Fruit fly (Drosophila melanogaster) whole organism, embryonic: ENCODE results near the gene CG14830.

Source experiments
- Adf1 ChIP-seq: fragments of 200-800 bp; sonication (Bioruptor generic); IDR thresholded peaks from 2 replicates; pipeline ENCODE4 v1.3.6; 2022; ENCODE audit warnings: missing biosample characterization, missing genetic modification characterization
- Blimp-1 ChIP-seq: fragments of 200-800 bp; sonication (Bioruptor generic); optimal IDR thresholded peaks from 3 replicates; lab custom pipeline; 2018; ENCODE audit warnings: missing biosample characterization, missing genetic modification characterization, mild to moderate bottlenecking, moderate library complexity, missing genetic modification reagents
- CG10321 ChIP-seq: fragments of 200-800 bp; sonication (Bioruptor generic); IDR thresholded peaks from 2 replicates; pipeline ENCODE4 v1.3.6; 2022; ENCODE audit warnings: missing biosample characterization, missing genetic modification characterization
- CG10462 ChIP-seq: fragments of 200-800 bp; sonication (Bioruptor generic); optimal IDR thresholded peaks from 2 replicates; lab custom pipeline; 2016; ENCODE audit warnings: missing biosample characterization, missing genetic modification characterization
- CG13123 ChIP-seq: fragments of 200-800 bp; sonication (Bioruptor generic); optimal IDR thresholded peaks from 2 replicates; lab custom pipeline; 2016; ENCODE audit warnings: missing biosample characterization, missing genetic modification characterization
- CG1603 ChIP-seq: fragments of 200-800 bp; sonication (Bioruptor generic); optimal IDR thresholded peaks from 2 replicates; lab custom pipeline; 2019; ENCODE audit warnings: missing biosample characterization, mild to moderate bottlenecking, missing genetic modification characterization, moderate library complexity
- CG16779 ChIP-seq: fragments of 200-800 bp; sonication (Bioruptor generic); IDR thresholded peaks from 2 replicates; pipeline ENCODE4 v1.3.6; 2022; ENCODE audit warnings: missing biosample characterization, missing genetic modification characterization
- CG17359 ChIP-seq: fragments of 200-800 bp; sonication (Bioruptor generic); optimal IDR thresholded peaks from 3 replicates; lab custom pipeline; 2018; ENCODE audit warnings: missing biosample characterization, mild to moderate bottlenecking, missing genetic modification characterization, moderate library complexity
- CG34422 ChIP-seq: fragments of 200-800 bp; sonication (Bioruptor generic); IDR thresholded peaks from 3 replicates; pipeline ENCODE4 v1.3.6; 2022; ENCODE audit warnings: missing biosample characterization, missing genetic modification characterization
- CG5180 ChIP-seq: fragments of 200-800 bp; sonication (Bioruptor generic); optimal IDR thresholded peaks from 3 replicates; lab custom pipeline; 2017; ENCODE audit warnings: missing biosample characterization, missing genetic modification characterization, mild to moderate bottlenecking, moderate library complexity, missing genetic modification reagents
- CG6683 ChIP-seq: fragments of 200-800 bp; sonication (Bioruptor generic); optimal IDR thresholded peaks from 2 replicates; lab custom pipeline; 2017; ENCODE audit warnings: missing biosample characterization, mild to moderate bottlenecking, missing genetic modification characterization, missing genetic modification reagents
- CG9817 ChIP-seq: fragments of 200-800 bp; sonication (Bioruptor generic); optimal IDR thresholded peaks from 2 replicates; lab custom pipeline; 2018; ENCODE audit warnings: missing biosample characterization, mild to moderate bottlenecking, missing genetic modification characterization, moderate library complexity
- Dip3 ChIP-seq: fragments of 200-800 bp; sonication (Bioruptor generic); optimal IDR thresholded peaks from 3 replicates; lab custom pipeline; 2016; ENCODE audit warnings: missing biosample characterization, missing genetic modification characterization
- Doc3 ChIP-seq: fragments of 200-800 bp; sonication (Bioruptor generic); IDR thresholded peaks from 3 replicates; pipeline ENCODE4 v1.3.6; 2022; ENCODE audit warnings: missing biosample characterization, missing genetic modification characterization; ENCODE audit not compliant: partially characterized antibody
- Drgx ChIP-seq: fragments of 200-800 bp; sonication (Bioruptor generic); IDR thresholded peaks from 2 replicates; pipeline ENCODE4 v1.3.6; 2022; ENCODE audit warnings: missing biosample characterization, missing genetic modification characterization
- HLH3B ChIP-seq: fragments of 200-800 bp; sonication (Bioruptor generic); IDR thresholded peaks from 2 replicates; pipeline ENCODE4 v1.3.6; 2022; ENCODE audit warnings: missing biosample characterization, missing genetic modification characterization
- HLH4C ChIP-seq: fragments of 200-800 bp; sonication (Bioruptor generic); IDR thresholded peaks from 3 replicates; pipeline ENCODE4 v1.3.6; 2022; ENCODE audit warnings: missing biosample characterization, missing genetic modification characterization; ENCODE audit not compliant: partially characterized antibody
- Jarid2 ChIP-seq: fragments of 200-800 bp; sonication (Bioruptor generic); optimal IDR thresholded peaks from 3 replicates; lab custom pipeline; 2017; ENCODE audit warnings: mild to moderate bottlenecking, missing biosample characterization, missing genetic modification reagents, missing genetic modification characterization
- Neu2 ChIP-seq: fragments of 200-800 bp; sonication (Bioruptor generic); optimal IDR thresholded peaks from 3 replicates; lab custom pipeline; 2016; ENCODE audit warnings: missing biosample characterization, missing genetic modification characterization, borderline replicate concordance
- Oaz ChIP-seq: fragments of 200-800 bp; sonication (Bioruptor generic); IDR thresholded peaks from 2 replicates; pipeline ENCODE4 v1.3.6; 2022; ENCODE audit warnings: missing biosample characterization, missing genetic modification characterization
- Sox100B ChIP-seq: fragments of 200-800 bp; sonication (Bioruptor generic); optimal IDR thresholded peaks from 3 replicates; lab custom pipeline; 2018; ENCODE audit warnings: missing biosample characterization, mild to moderate bottlenecking, missing genetic modification characterization
- Trl ChIP-seq, 3 experiments: fragments of >200 bp in 2 of 3; fragments of 200-800 bp in 1 of 3; sonication (Bioruptor generic) in 1 of 3; optimal IDR thresholded peaks; 2 replicates in 1 of 3; 3 replicates in 2 of 3; lab custom pipeline; 2016 to 2017; ENCODE audit warnings: missing biosample characterization in 1 of 3, missing genetic modification characterization in 1 of 3
- abd-A ChIP-seq: fragments of 200-800 bp; sonication (Bioruptor generic); optimal IDR thresholded peaks from 3 replicates; lab custom pipeline; 2019; ENCODE audit warnings: missing biosample characterization, mild to moderate bottlenecking, missing genetic modification characterization, moderate library complexity
- cg ChIP-seq: fragments of 200-800 bp; sonication (Bioruptor generic); optimal IDR thresholded peaks from 3 replicates; lab custom pipeline; 2019; ENCODE audit warnings: missing biosample characterization, mild to moderate bottlenecking, missing genetic modification characterization, moderate library complexity
- chif ChIP-seq, 2 experiments: fragments of 200-800 bp; sonication (Bioruptor generic); optimal IDR thresholded peaks; 3 replicates each; lab custom pipeline; 2016; ENCODE audit warnings: missing biosample characterization in 2 of 2, missing genetic modification characterization in 2 of 2
- chinmo ChIP-seq: fragments of 200-800 bp; sonication (Bioruptor generic); IDR thresholded peaks from 4 replicates; pipeline ENCODE4 v1.3.6; 2022; ENCODE audit warnings: missing biosample characterization, missing genetic modification characterization; ENCODE audit not compliant: partially characterized antibody
- chm ChIP-seq: fragments of 200-800 bp; sonication (Bioruptor generic); IDR thresholded peaks from 2 replicates; pipeline ENCODE4 v1.3.6; 2022; ENCODE audit warnings: missing biosample characterization, missing genetic modification characterization
- ci ChIP-seq: fragments of 200-800 bp; sonication (Bioruptor generic); IDR thresholded peaks from 3 replicates; pipeline ENCODE4 v1.3.6; 2022; ENCODE audit warnings: missing biosample characterization, missing genetic modification characterization
- dmrt99B ChIP-seq: fragments of 200-800 bp; sonication (Bioruptor generic); optimal IDR thresholded peaks from 2 replicates; lab custom pipeline; 2018; ENCODE audit warnings: missing biosample characterization, mild to moderate bottlenecking, missing genetic modification characterization, moderate library complexity
- dysf ChIP-seq: fragments of 200-800 bp; sonication (Bioruptor generic); IDR thresholded peaks from 3 replicates; pipeline ENCODE4 v1.3.6; 2022; ENCODE audit warnings: missing biosample characterization, missing genetic modification characterization
- emc ChIP-seq: fragments of 200-800 bp; sonication (Bioruptor generic); optimal IDR thresholded peaks from 2 replicates; lab custom pipeline; 2016; ENCODE audit warnings: missing biosample characterization, missing genetic modification characterization
- eve ChIP-seq, 2 experiments: fragments of >200 bp; optimal IDR thresholded peaks; 2 replicates each; lab custom pipeline; 2017; ENCODE audit warnings: missing biosample characterization in 2 of 2, missing genetic modification characterization in 2 of 2
- gce ChIP-seq: fragments of 200-800 bp; sonication (Bioruptor generic); IDR thresholded peaks from 3 replicates; pipeline ENCODE4 v1.3.6; 2022; ENCODE audit warnings: missing biosample characterization, missing genetic modification characterization
- ham ChIP-seq: fragments of 200-800 bp; sonication (Bioruptor generic); IDR thresholded peaks from 2 replicates; pipeline ENCODE4 v1.3.6; 2022; ENCODE audit warnings: missing biosample characterization, missing genetic modification characterization
- nerfin-1 ChIP-seq: fragments of 200-800 bp; sonication (Bioruptor generic); optimal IDR thresholded peaks from 3 replicates; lab custom pipeline; 2019; ENCODE audit warnings: missing biosample characterization, mild to moderate bottlenecking, missing genetic modification characterization, moderate library complexity
- nom ChIP-seq: fragments of 200-800 bp; sonication (Bioruptor generic); optimal IDR thresholded peaks from 2 replicates; lab custom pipeline; 2017; ENCODE audit warnings: missing biosample characterization, missing genetic modification characterization, mild to moderate bottlenecking, moderate library complexity, missing genetic modification reagents
- otp ChIP-seq: fragments of 200-800 bp; sonication (Bioruptor generic); IDR thresholded peaks from 3 replicates; pipeline ENCODE4, ENCODE4 v1.3.6; 2022; ENCODE audit warnings: missing biosample characterization, missing genetic modification characterization
- pnt ChIP-seq: fragments of 200-800 bp; sonication (Bioruptor generic); optimal IDR thresholded peaks from 3 replicates; lab custom pipeline; 2016; ENCODE audit warnings: missing biosample characterization, missing genetic modification characterization
- scrt ChIP-seq: fragments of 200-800 bp; sonication (Bioruptor generic); optimal IDR thresholded peaks from 2 replicates; lab custom pipeline; 2018; ENCODE audit warnings: missing biosample characterization, mild to moderate bottlenecking, missing genetic modification characterization, moderate library complexity
- sens ChIP-seq: fragments of 200-800 bp; sonication (Bioruptor generic); peaks from one replicate; lab custom pipeline; 2016; ENCODE audit warnings: missing biosample characterization, missing genetic modification characterization
- sqz ChIP-seq: fragments of 200-800 bp; sonication (Bioruptor generic); optimal IDR thresholded peaks from 3 replicates; lab custom pipeline; 2018; ENCODE audit warnings: missing biosample characterization, mild to moderate bottlenecking, missing genetic modification characterization
- tio ChIP-seq: fragments of 200-800 bp; sonication (Bioruptor generic); optimal IDR thresholded peaks from 2 replicates; lab custom pipeline; 2017; ENCODE audit warnings: missing biosample characterization, missing genetic modification characterization, inconsistent platforms
- ttk ChIP-seq: fragments of 200-800 bp; sonication (Bioruptor generic); IDR thresholded peaks from 2 replicates; pipeline ENCODE4 v2.1.2; 2022; ENCODE audit warnings: missing biosample characterization, missing genetic modification characterization
- unc-4 ChIP-seq: fragments of 200-800 bp; sonication (Bioruptor generic); IDR thresholded peaks from 2 replicates; pipeline ENCODE4 v1.3.6; 2022; ENCODE audit warnings: missing biosample characterization, missing genetic modification characterization; ENCODE audit not compliant: partially characterized antibody
- vfl ChIP-seq: fragments of 200-800 bp; sonication (Bioruptor generic); optimal IDR thresholded peaks from 2 replicates; lab custom pipeline; 2016; ENCODE audit warnings: missing biosample characterization, missing genetic modification characterization
- yki ChIP-seq: fragments of >200 bp; optimal IDR thresholded peaks from 3 replicates; lab custom pipeline; 2018
- zen2 ChIP-seq: fragments of 200-800 bp; sonication (Bioruptor generic); IDR thresholded peaks from 3 replicates; pipeline ENCODE4 v1.3.6; 2022; ENCODE audit warnings: missing biosample characterization, missing genetic modification characterization; ENCODE audit not compliant: partially characterized antibody
- zfh1 ChIP-seq: fragments of 200-800 bp; sonication (Bioruptor generic); IDR thresholded peaks from 3 replicates; pipeline ENCODE4 v1.3.6; 2022; ENCODE audit warnings: missing biosample characterization, missing genetic modification characterization

Gene CG14830

dm6 chr3L:7263757-7264516, at the start of gene CG14830:
Gene CG14830 (minus strand): TSS chr3L:7263920.
- TF ChIP-seq eve (GFP tag; optimal IDR thresholded peaks at IDR 0.05; lab: Kevin White, UChicago) (no peak), yki (lab: Kevin White, UChicago) (peak; percentile 13), ci (peak; percentile 50; the same call in 1 of the 3 replicates), chm (0 out of 2 replicates have a peak, but pooled peaks have one; percentile 33), tio (GFP tag; lab: Kevin White, UChicago) (no peak), CG34422 (GFP tag; lab: Robert Waterston, UW) (0 out of 3 replicates have a peak, but pooled peaks have one; percentile 17), cg (GFP tag; lab: Kevin White, UChicago) (peak; percentile 4), ttk (no peak), Jarid2 (GFP tag; lab: Kevin White, UChicago) (peak; percentile 73), dysf (GFP tag; lab: Robert Waterston, UW) (no peak), zen2 (peak; percentile 40; the same call in 1 of the 3 replicates), Blimp-1 (GFP tag; lab: Kevin White, UChicago) (peak; percentile 24), chinmo (GFP tag; lab: Robert Waterston, UW) (peak; percentile 54; the same call in 1 of the 4 replicates), Sox100B (no peak), ham (no peak), CG10462 (no peak), sens (peak; percentile 30), CG17359 (tag; lab: Kevin White, UChicago) (no peak), HLH4C (GFP tag; lab: Robert Waterston, UW) (0 out of 3 replicates have a peak, but pooled peaks have one; percentile 13), gce (GFP tag; lab: Robert Waterston, UW) (no peak), unc-4 (GFP tag; lab: Robert Waterston, UW) (0 out of 2 replicates have a peak, but pooled peaks have one; percentile 14), CG6683 (GFP tag; lab: Kevin White, UChicago) (no peak), Doc3 (GFP tag; lab: Robert Waterston, UW) (no peak), emc (GFP tag; lab: Kevin White, UChicago) (no peak), CG5180 (GFP tag; lab: Kevin White, UChicago) (peak; percentile 94), sqz (GFP tag; lab: Kevin White, UChicago) (peak; percentile 22), dmrt99B (peak; percentile 46), Drgx (GFP tag; lab: Robert Waterston, UW) (peak; percentile 43; the same call in 1 of the 2 replicates), Trl (optimal IDR thresholded peaks at IDR 0.05; lab: Kevin White, UChicago) (peak; percentile 64 to 69), Trl (GFP tag; optimal IDR thresholded peaks at IDR 0.05; lab: Kevin White, UChicago) (no peak), nom (peak; percentile 83)
- TF ChIP-seq, all 482 proteins: peak for 18

- TF ChIP-seq Neu2 (GFP tag; lab: Kevin White, UChicago) (no peak), chif (GFP tag; optimal IDR thresholded peaks at IDR 0.05; lab: Kevin White, UChicago) (no peak), pnt (GFP tag; lab: Kevin White, UChicago) (no peak), CG1603 (tag; lab: Kevin White, UChicago) (no peak), CG9817 (no peak), HLH3B (GFP tag; lab: Robert Waterston, UW) (no peak), scrt (peak; percentile 71), Dip3 (GFP tag; lab: Kevin White, UChicago) (no peak), vfl (GFP tag; lab: Kevin White, UChicago) (no peak), zfh1 (GFP tag; lab: Robert Waterston, UW) (no peak), otp (GFP tag; lab: Robert Waterston, UW) (0 out of 3 replicates have a peak, but pooled peaks have one; percentile 21), CG16779 (GFP tag; lab: Robert Waterston, UW) (peak; percentile 53; the same call in 1 of the 2 replicates), Adf1 (GFP tag; lab: Robert Waterston, UW) (peak; percentile 15; the same call in 1 of the 2 replicates), Jarid2 (GFP tag; lab: Kevin White, UChicago) (peak; percentile 3), zen2 (0 out of 3 replicates have a peak, but pooled peaks have one; percentile 6), sqz (GFP tag; lab: Kevin White, UChicago) (no peak), Oaz (GFP tag; lab: Robert Waterston, UW) (no peak), abd-A (peak; percentile 15), CG10321 (GFP tag; lab: Robert Waterston, UW) (no peak), CG13123 (GFP tag; lab: Kevin White, UChicago) (no peak), nerfin-1 (tag; lab: Kevin White, UChicago) (no peak)
Measured at dm6 chr3L:7312754-7313153, 49.0 kb upstream of the CG14830 start, which contains the start of gene unc-13-4A. Gene unc-13-4A (minus strand): TSS chr3L:7312896.
